Worm (Caenorhabditis elegans): ENCODE results near the gene efl-2.

efl-2 gene

ce11 chrII:13405840-13406239 is at the start of gene efl-2:
Gene efl-2 (plus strand): TSS chrII:13406140.
- TF ChIP-seq sptf-2 (GFP tag; optimal IDR thresholded peaks at IDR 0.05) (no peak), mes-4 (tag; optimal IDR thresholded peaks at IDR 0.05) (no peak), mcd-1 (GFP tag; IDR thresholded peaks at IDR 0.05) (no peak)

ce11 chrII:13367784-13368183 is 38.2 kb upstream of the efl-2 start:
- TF ChIP-seq B0336.3 (GFP tag; IDR thresholded peaks at IDR 0.05) (no peak), pbrm-1 (GFP tag; IDR thresholded peaks at IDR 0.05) (no peak), madf-6 (GFP tag; IDR thresholded peaks at IDR 0.05) (no peak), Y56A3A.18 (GFP tag; IDR thresholded peaks at IDR 0.05) (no peak), ceh-58 (GFP tag; IDR thresholded peaks at IDR 0.05) (no peak)

- peak; percentile 63 for TF ChIP-seq lsl-1 (GFP tag; optimal IDR thresholded peaks at IDR 0.05)
- peak; percentile 48 for TF ChIP-seq snpc-1.3 (tag; optimal IDR thresholded peaks at IDR 0.05; ENCODE audit: insufficient read depth)
- TF ChIP-seq dpl-1 (GFP tag; optimal IDR thresholded peaks at IDR 0.05), result peak; percentile 27
- peak; percentile 53 for TF ChIP-seq lin-40 (tag; optimal IDR thresholded peaks at IDR 0.05)
- peak; percentile 34 for TF ChIP-seq efl-1 (GFP tag; optimal IDR thresholded peaks at IDR 0.05)
- peak in 2 of 3 experiments; percentile 7 to 62 for TF ChIP-seq lin-35 (GFP tag; optimal IDR thresholded peaks at IDR 0.05)
- TF ChIP-seq D2030.7 (GFP tag; IDR thresholded peaks at IDR 0.05), result peak; percentile 62; the same call in 1 of the 2 replicates
- peak; percentile 87 for TF ChIP-seq madf-6 (GFP tag; IDR thresholded peaks at IDR 0.05)
- TF ChIP-seq K12H6.12 (tag; optimal IDR thresholded peaks at IDR 0.05), result peak; percentile 13
- TF ChIP-seq snpc-3.4 (tag; optimal IDR thresholded peaks at IDR 0.05), result peak; percentile 67
- TF ChIP-seq hmg-1.2 (GFP tag; IDR thresholded peaks at IDR 0.05), result peak; percentile 100
- no peak for TF ChIP-seq him-1 (tag; optimal IDR thresholded peaks at IDR 0.05)
- TF ChIP-seq ceh-100 (GFP tag; IDR thresholded peaks at IDR 0.05), result peak; percentile 42; the same call in 1 of the 2 replicates
- no peak for TF ChIP-seq snpc-4 (GFP tag; optimal IDR thresholded peaks at IDR 0.05)
- TF ChIP-seq snpc-4 (tag; optimal IDR thresholded peaks at IDR 0.05), result peak in 1 of 4 experiments; percentile 74
- no peak for TF ChIP-seq ceh-40 (GFP tag; IDR thresholded peaks at IDR 0.05)
- peak; percentile 14 for TF ChIP-seq snpc-1.1 (tag; optimal IDR thresholded peaks at IDR 0.05; ENCODE audit: insufficient read depth)
- peak; percentile 43 for TF ChIP-seq xnd-1 (tag; optimal IDR thresholded peaks at IDR 0.05)
- TF ChIP-seq ceh-91 (GFP tag; IDR thresholded peaks at IDR 0.05), result no peak; the same call in 1 of the 2 replicates
- TF ChIP-seq F23B12.7 (tag; optimal IDR thresholded peaks at IDR 0.05; ENCODE audit: insufficient read depth), result peak; percentile 51
- peak; percentile 83 for TF ChIP-seq lin-54 (GFP tag; optimal IDR thresholded peaks at IDR 0.05)
- no peak for TF ChIP-seq T26A5.8 (tag; optimal IDR thresholded peaks at IDR 0.05)
- TF ChIP-seq F57C9.4 (tag; optimal IDR thresholded peaks at IDR 0.05), result no peak
Observed at ce11 chrII:13369231-13369630, 36.7 kb upstream of the efl-2 start, which contains the start of gene Y48C3A.20. Gene Y48C3A.20 (plus strand): TSS chrII:13369607.

- no peak for TF ChIP-seq ztf-18 (tag; optimal IDR thresholded peaks at IDR 0.05)
- TF ChIP-seq C17E4.6 (GFP tag; IDR thresholded peaks at IDR 0.05), result no peak
- no peak for TF ChIP-seq somi-1 (GFP tag; optimal IDR thresholded peaks at IDR 0.05)
- no peak for TF ChIP-seq attf-3 (GFP tag; conservative IDR thresholded peaks at IDR 0.05)
- TF ChIP-seq ets-4 (GFP tag; optimal IDR thresholded peaks at IDR 0.05), result no peak
- no peak for TF ChIP-seq aptf-2 (GFP tag; conservative IDR thresholded peaks at IDR 0.05)
- no peak for TF ChIP-seq F49E8.2 (tag; optimal IDR thresholded peaks at IDR 0.05; ENCODE audit: insufficient read depth)
- no peak for TF ChIP-seq let-607 (tag; optimal IDR thresholded peaks at IDR 0.05)
- TF ChIP-seq nhr-90 (tag; optimal IDR thresholded peaks at IDR 0.05), result no peak
- no peak for TF ChIP-seq F22D6.2 (tag; optimal IDR thresholded peaks at IDR 0.05)
- TF ChIP-seq madf-8 (GFP tag; conservative IDR thresholded peaks at IDR 0.05), result no peak
- TF ChIP-seq lir-1 (GFP tag; conservative IDR thresholded peaks at IDR 0.05), result no peak
- no peak for TF ChIP-seq F55B11.4 (tag; optimal IDR thresholded peaks at IDR 0.05; ENCODE audit: borderline replicate concordance, insufficient read depth)
- TF ChIP-seq hmg-1.2 (GFP tag; IDR thresholded peaks at IDR 0.05), result no peak
- no peak for TF ChIP-seq hlh-12 (tag; optimal IDR thresholded peaks at IDR 0.05)
- no peak for TF ChIP-seq lag-1 (GFP tag; IDR thresholded peaks at IDR 0.05)
- TF ChIP-seq lin-35 (GFP tag; optimal IDR thresholded peaks at IDR 0.05), result no peak
Observed at ce11 chrII:13376112-13376511, 29.8 kb upstream of the efl-2 start, which contains the start of gene Y48C3A.12. Gene Y48C3A.12 (plus strand): TSS chrII:13376412.

All from whole organism, young adult.